Worm (Caenorhabditis elegans) whole organism, L2 larva: ENCODE measurements around the gene plrg-1.

Source experiments
- C34F6.9 ChIP-seq: fragments of 150-350 bp; optimal IDR thresholded peaks from 2 replicates; lab custom pipeline; 2014; ENCODE audit warnings: missing biosample characterization, missing genetic modification characterization
- ZK546.5 ChIP-seq: sonication (generic microtip); optimal IDR thresholded peaks from 2 replicates; lab custom pipeline; 2017; ENCODE audit warnings: missing biosample characterization, missing genetic modification characterization
- aly-2 ChIP-seq: fragments of 150-350 bp; optimal IDR thresholded peaks from 2 replicates; lab custom pipeline; 2014; ENCODE audit warnings: missing biosample characterization, missing genetic modification characterization
- ama-1 ChIP-seq: fragments of 150-350 bp; optimal IDR thresholded peaks from 2 replicates; lab custom pipeline; 2018; ENCODE audit warnings: inconsistent platforms
- blmp-1 ChIP-seq: sonication (generic microtip); optimal IDR thresholded peaks from 2 replicates; lab custom pipeline; 2017; ENCODE audit warnings: missing genetic modification characterization, mild to moderate bottlenecking, missing compliant biosample characterization, antibody characterized with exemption, moderate library complexity; ENCODE audit not compliant: insufficient read depth
- ceh-82 ChIP-seq: fragments of 150-350 bp; optimal IDR thresholded peaks from 2 replicates; lab custom pipeline; 2014; ENCODE audit warnings: missing biosample characterization, missing genetic modification characterization
- crh-2 ChIP-seq: sonication (generic microtip); optimal IDR thresholded peaks from 2 replicates; lab custom pipeline; 2017; ENCODE audit warnings: missing biosample characterization, missing genetic modification characterization
- elt-3 ChIP-seq: sonication (generic microtip); optimal IDR thresholded peaks from 2 replicates; lab custom pipeline; 2017; ENCODE audit warnings: missing biosample characterization, missing genetic modification characterization
- fos-1 ChIP-seq: fragments of 150-350 bp; optimal IDR thresholded peaks from 2 replicates; lab custom pipeline; 2014; ENCODE audit warnings: missing biosample characterization, missing genetic modification characterization
- gmeb-1 ChIP-seq: fragments of 150-350 bp; optimal IDR thresholded peaks from 2 replicates; lab custom pipeline; 2014; ENCODE audit warnings: missing biosample characterization, missing genetic modification characterization
- lin-11 ChIP-seq: fragments of 150-350 bp; sonication (generic microtip); optimal IDR thresholded peaks from 2 replicates; lab custom pipeline; 2014; ENCODE audit warnings: missing biosample characterization, missing genetic modification characterization, inconsistent platforms, mixed read lengths
- lin-13 ChIP-seq: fragments of 150-350 bp; optimal IDR thresholded peaks from 2 replicates; lab custom pipeline; 2014; ENCODE audit warnings: missing biosample characterization, missing genetic modification reagents, missing genetic modification characterization
- lin-39 ChIP-seq: fragments of 150-350 bp; optimal IDR thresholded peaks from 2 replicates; lab custom pipeline; 2014; ENCODE audit warnings: missing biosample characterization, missing genetic modification reagents, missing genetic modification characterization
- lsy-2 ChIP-seq, 2 experiments: fragments of 150-350 bp in 1 of 2; sonication (generic microtip) in 1 of 2; optimal IDR thresholded peaks; 2 replicates each; lab custom pipeline; 2014 to 2017; ENCODE audit warnings: missing biosample characterization in 2 of 2, missing genetic modification characterization in 2 of 2
- mab-5 ChIP-seq: fragments of 150-350 bp; optimal IDR thresholded peaks from 2 replicates; lab custom pipeline; 2014; ENCODE audit warnings: missing biosample characterization, missing genetic modification characterization
- mdl-1 ChIP-seq, 2 experiments: fragments of 150-350 bp in 1 of 2; sonication (generic microtip) in 1 of 2; optimal IDR thresholded peaks; 2 replicates each; lab custom pipeline; 2017; ENCODE audit warnings: missing biosample characterization in 2 of 2, missing genetic modification characterization in 2 of 2
- nhr-10 ChIP-seq: sonication (generic microtip); optimal IDR thresholded peaks from 2 replicates; lab custom pipeline; 2017; ENCODE audit warnings: missing biosample characterization, missing genetic modification characterization
- nhr-11 ChIP-seq: fragments of 150-350 bp; optimal IDR thresholded peaks from 2 replicates; lab custom pipeline; 2014; ENCODE audit warnings: missing biosample characterization, missing genetic modification characterization
- nhr-12 ChIP-seq: fragments of 150-350 bp; optimal IDR thresholded peaks from 2 replicates; lab custom pipeline; 2014; ENCODE audit warnings: missing biosample characterization, missing genetic modification characterization
- nhr-129 ChIP-seq: fragments of 150-350 bp; optimal IDR thresholded peaks from 2 replicates; lab custom pipeline; 2014; ENCODE audit warnings: missing biosample characterization, missing genetic modification characterization
- nhr-21 ChIP-seq: fragments of 150-350 bp; optimal IDR thresholded peaks from 2 replicates; lab custom pipeline; 2014; ENCODE audit warnings: missing biosample characterization, missing genetic modification characterization
- nhr-237 ChIP-seq: fragments of 150-350 bp; optimal IDR thresholded peaks from 2 replicates; lab custom pipeline; 2014; ENCODE audit warnings: missing biosample characterization, missing genetic modification characterization
- nhr-25 ChIP-seq: fragments of 150-350 bp; sonication (generic microtip); optimal IDR thresholded peaks from 3 replicates; lab custom pipeline; 2014; ENCODE audit warnings: missing biosample characterization, missing genetic modification characterization
- nhr-6 ChIP-seq: fragments of 150-350 bp; optimal IDR thresholded peaks from 2 replicates; lab custom pipeline; 2014; ENCODE audit warnings: missing biosample characterization, missing genetic modification characterization
- nhr-77 ChIP-seq: fragments of 150-350 bp; optimal IDR thresholded peaks from 2 replicates; lab custom pipeline; 2014; ENCODE audit warnings: missing biosample characterization, missing genetic modification characterization
- peb-1 ChIP-seq: fragments of 150-350 bp; optimal IDR thresholded peaks from 2 replicates; lab custom pipeline; 2014; ENCODE audit warnings: missing biosample characterization, missing genetic modification characterization
- sem-4 ChIP-seq: fragments of 150-350 bp; optimal IDR thresholded peaks from 2 replicates; lab custom pipeline; 2014; ENCODE audit warnings: missing biosample characterization, missing genetic modification reagents, missing genetic modification characterization
- skn-1 ChIP-seq: sonication (generic microtip); optimal IDR thresholded peaks from 2 replicates; lab custom pipeline; 2017; ENCODE audit warnings: missing biosample characterization, missing genetic modification characterization
- sma-9 ChIP-seq, 2 experiments: fragments of 150-350 bp in 1 of 2; sonication (generic microtip) in 1 of 2; optimal IDR thresholded peaks; 2 replicates each; lab custom pipeline; 2014 to 2016; ENCODE audit warnings: missing genetic modification characterization in 2 of 2, mild to moderate bottlenecking in 1 of 2, missing biosample characterization in 1 of 2, missing compliant biosample characterization in 1 of 2, missing genetic modification reagents in 1 of 2, moderate library complexity in 1 of 2
- unc-55 ChIP-seq: fragments of 150-350 bp; sonication (generic microtip); optimal IDR thresholded peaks from 3 replicates; lab custom pipeline; 2014; ENCODE audit warnings: missing biosample characterization, missing genetic modification reagents, missing genetic modification characterization
- unc-62 ChIP-seq: fragments of 150-350 bp; optimal IDR thresholded peaks from 2 replicates; lab custom pipeline; 2014; ENCODE audit warnings: missing biosample characterization, missing genetic modification reagents, missing genetic modification characterization
- zag-1 ChIP-seq: fragments of 150-350 bp; optimal IDR thresholded peaks from 2 replicates; lab custom pipeline; 2014; ENCODE audit warnings: missing biosample characterization, missing genetic modification characterization

plrg-1 gene

DNA sequence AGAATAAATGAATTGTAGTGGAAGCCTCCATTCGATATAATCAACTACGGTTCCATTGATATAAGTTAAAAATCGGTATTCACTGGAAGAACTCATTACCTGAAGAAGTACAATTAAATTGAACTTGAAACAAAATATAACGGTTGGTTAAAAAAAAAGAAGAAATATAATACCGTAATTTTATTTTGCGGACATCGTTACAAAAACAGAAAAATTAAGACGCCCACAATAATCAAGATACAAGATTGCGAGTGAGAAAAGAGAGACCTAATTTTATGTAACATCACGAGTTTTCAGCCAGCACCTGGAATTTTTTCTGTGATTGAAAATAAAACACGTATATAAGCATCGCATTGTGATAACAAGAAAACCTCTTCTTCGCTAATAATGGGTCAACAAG, 45.0 kb downstream of the plrg-1 start, which contains the start of gene sre-6:
sre-6 (minus strand) TSS at position 101 of the 400 bp plus-strand sequence.
- TF ChIP-seq nhr-77 (tag; lab: Kevin White, UChicago) = no peak
- TF ChIP-seq C34F6.9 (tag; lab: Kevin White, UChicago) = no peak
- no peak for TF ChIP-seq ama-1 (lab: Kevin White, UChicago)
- TF ChIP-seq lin-13 = no peak
- no peak for TF ChIP-seq lin-11 (tag; lab: Kevin White, UChicago)
- TF ChIP-seq nhr-25 (tag; lab: Kevin White, UChicago) = no peak
- TF ChIP-seq crh-2 = no peak
- TF ChIP-seq peb-1 = no peak
- TF ChIP-seq nhr-6 (tag; lab: Kevin White, UChicago) = no peak
- no peak for TF ChIP-seq nhr-11 (tag; lab: Kevin White, UChicago)
- no peak for TF ChIP-seq elt-3 (tag; lab: Kevin White, UChicago)
- no peak for TF ChIP-seq skn-1 (tag; lab: Kevin White, UChicago)
- TF ChIP-seq sem-4 (tag; lab: Kevin White, UChicago) = no peak
- no peak for TF ChIP-seq fos-1 (tag; lab: Kevin White, UChicago)
- no peak for TF ChIP-seq gmeb-1 (tag; lab: Kevin White, UChicago)

DNA sequence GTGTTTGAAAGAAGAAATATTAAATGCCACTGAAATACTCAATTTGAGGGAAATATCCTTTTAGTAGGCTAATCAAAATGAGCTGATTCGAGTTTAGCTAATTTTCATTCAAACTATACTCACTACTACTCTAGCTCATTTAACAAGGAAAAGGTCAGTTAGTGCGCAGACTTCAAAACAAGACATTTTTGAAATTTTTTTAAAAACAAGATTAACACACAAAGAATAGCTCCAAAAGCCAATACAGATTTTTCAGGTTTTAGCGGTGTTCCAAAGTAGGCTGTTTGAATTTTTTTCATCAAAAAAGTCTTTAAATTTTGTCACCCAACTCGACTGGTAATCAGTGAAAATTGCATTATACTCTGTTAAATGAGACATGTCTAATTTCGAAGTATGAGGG, 46.9 kb downstream of the plrg-1 start:
- peak; percentile 31 for TF ChIP-seq nhr-25 (tag; lab: Kevin White, UChicago)
- TF ChIP-seq lsy-2 (tag; optimal IDR thresholded peaks at IDR 0.05; lab: Kevin White, UChicago) = no peak
- no peak for TF ChIP-seq skn-1 (tag; lab: Kevin White, UChicago)
- no peak for TF ChIP-seq aly-2 (tag; lab: Kevin White, UChicago)
- TF ChIP-seq mab-5 = no peak
- TF ChIP-seq nhr-237 = no peak
- TF ChIP-seq sma-9 (GFP tag; optimal IDR thresholded peaks at IDR 0.05; lab: Kevin White, UChicago) = no peak
- no peak for TF ChIP-seq sma-9 (tag; optimal IDR thresholded peaks at IDR 0.05; lab: Kevin White, UChicago)
- TF ChIP-seq, all 48 proteins: peak for 1

ce11 chrV:10758658-10759057, 49.1 kb downstream of the plrg-1 start, which contains the start of gene F28H7.8:
TSS of gene F28H7.8 (plus strand) at chrV:10758958.
- TF ChIP-seq ceh-82 (tag; lab: Kevin White, UChicago) = no peak
- no peak for TF ChIP-seq elt-3 (tag; lab: Kevin White, UChicago)
- peak; percentile 21 for TF ChIP-seq nhr-25 (tag; lab: Kevin White, UChicago)
- TF ChIP-seq mdl-1 (tag; optimal IDR thresholded peaks at IDR 0.05; lab: Kevin White, UChicago) = no peak
- no peak for TF ChIP-seq sem-4 (tag; lab: Kevin White, UChicago)
- no peak for TF ChIP-seq ama-1 (lab: Kevin White, UChicago)
- peak; percentile 27 for TF ChIP-seq blmp-1 (tag; lab: Kevin White, UChicago)
- TF ChIP-seq zag-1 (tag; lab: Kevin White, UChicago) = no peak
- TF ChIP-seq nhr-77 (tag; lab: Kevin White, UChicago) = no peak
- no peak for TF ChIP-seq nhr-10 (tag; lab: Kevin White, UChicago)
- TF ChIP-seq C34F6.9 (tag; lab: Kevin White, UChicago) = no peak
- no peak for TF ChIP-seq lin-39 (tag; lab: Kevin White, UChicago)
- TF ChIP-seq ZK546.5 (tag; lab: Kevin White, UChicago) = no peak
- TF ChIP-seq nhr-11 (tag; lab: Kevin White, UChicago) = no peak
- no peak for TF ChIP-seq nhr-21 (tag; lab: Kevin White, UChicago)
- no peak for TF ChIP-seq unc-62 (GFP tag; lab: Kevin White, UChicago)
- TF ChIP-seq nhr-12 (tag; lab: Kevin White, UChicago) = no peak
- TF ChIP-seq sma-9 (GFP tag; optimal IDR thresholded peaks at IDR 0.05; lab: Kevin White, UChicago) = no peak
- no peak for TF ChIP-seq sma-9 (tag; optimal IDR thresholded peaks at IDR 0.05; lab: Kevin White, UChicago)

DNA sequence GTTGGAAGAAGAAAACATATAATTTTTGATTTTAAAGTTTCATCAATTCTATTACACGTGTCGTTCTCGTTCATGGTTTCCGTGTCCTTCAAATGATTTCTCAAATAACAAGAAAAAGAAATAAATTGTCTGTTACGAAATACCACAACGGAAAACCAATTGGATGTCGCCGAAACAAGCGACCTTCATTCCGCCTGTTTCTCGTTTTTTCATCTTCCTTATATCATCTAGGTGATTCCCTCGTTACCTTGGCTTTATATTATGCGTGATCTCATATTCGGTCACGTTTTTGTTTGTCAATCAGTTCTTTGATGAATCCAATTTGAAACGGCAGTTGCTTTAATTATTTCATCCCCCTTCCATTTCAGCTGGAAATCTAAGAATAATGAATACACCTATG, 50.6 kb downstream of the plrg-1 start:
- TF ChIP-seq zag-1 (tag; lab: Kevin White, UChicago) (no peak), fos-1 (tag; lab: Kevin White, UChicago) (no peak), nhr-237 (no peak), lin-13 (no peak), unc-55 (GFP tag; lab: Kevin White, UChicago) (no peak), crh-2 (no peak), skn-1 (tag; lab: Kevin White, UChicago) (no peak), blmp-1 (tag; lab: Kevin White, UChicago) (peak; percentile 48), sma-9 (GFP tag; optimal IDR thresholded peaks at IDR 0.05; lab: Kevin White, UChicago) (peak; percentile 0), sma-9 (tag; optimal IDR thresholded peaks at IDR 0.05; lab: Kevin White, UChicago) (no peak), nhr-129 (tag; lab: Kevin White, UChicago) (peak; percentile 35), nhr-25 (tag; lab: Kevin White, UChicago) (peak; percentile 74), lsy-2 (tag; optimal IDR thresholded peaks at IDR 0.05; lab: Kevin White, UChicago) (no peak)
